Worm (Caenorhabditis elegans) whole organism, midembryonic: ENCODE measurements around the gene cyl-1.
A peak's percentile ranks its signal among the peaks of the same experiment; 100 is the strongest.

Experiments
- T22C8.4 ChIP-seq: fragments of 200-800 bp; sonication (Bioruptor generic); IDR thresholded peaks from 2 replicates; pipeline ENCODE4 v1.3.6; 2022; ENCODE audit warnings: missing genetic modification characterization, missing compliant biosample characterization
- cog-1 ChIP-seq: sonication (generic microtip); optimal IDR thresholded peaks from 2 replicates; lab custom pipeline; 2016; ENCODE audit warnings: missing genetic modification characterization, missing compliant biosample characterization
- flt-1 ChIP-seq: fragments of 200-800 bp; sonication (Bioruptor generic); IDR thresholded peaks from 2 replicates; pipeline ENCODE4 v1.3.6; 2022; ENCODE audit warnings: missing genetic modification characterization, missing compliant biosample characterization
- klf-2 ChIP-seq: fragments of 200-800 bp; sonication (Bioruptor generic); conservative IDR thresholded peaks from 2 replicates; pipeline ENCODE4 v1.3.6; 2022; ENCODE audit warnings: missing genetic modification reagents, missing genetic modification characterization, missing compliant biosample characterization
- med-1 ChIP-seq: sonication (generic microtip); optimal IDR thresholded peaks from 2 replicates; lab custom pipeline; 2017; ENCODE audit warnings: missing genetic modification characterization, mild to moderate bottlenecking, missing compliant biosample characterization, antibody characterized with exemption, missing genetic modification reagents; ENCODE audit not compliant: insufficient read depth
- ref-1 ChIP-seq: fragments of 200-800 bp; sonication (Bioruptor generic); conservative IDR thresholded peaks from 2 replicates; pipeline ENCODE4 v1.3.6; 2022; ENCODE audit warnings: missing genetic modification reagents, missing genetic modification characterization, missing compliant biosample characterization
- tab-1 ChIP-seq: fragments of 200-800 bp; sonication (Bioruptor generic); IDR thresholded peaks from 2 replicates; pipeline ENCODE4 v1.3.6; 2022; ENCODE audit warnings: missing genetic modification characterization, missing compliant biosample characterization
- ztf-23 ChIP-seq: fragments of 200-800 bp; sonication (Bioruptor generic); IDR thresholded peaks from 2 replicates; pipeline ENCODE4 v1.3.6; 2022; ENCODE audit warnings: missing genetic modification reagents, missing genetic modification characterization, missing compliant biosample characterization
- ztf-29 ChIP-seq: fragments of 200-800 bp; sonication (Bioruptor generic); IDR thresholded peaks from 2 replicates; pipeline ENCODE4 v1.3.6; 2022; ENCODE audit warnings: missing genetic modification reagents, missing genetic modification characterization, missing compliant biosample characterization

The cyl-1 gene

ce11 chrV:12004501-12004940, 11.0 kb upstream of the cyl-1 start:
- no peak for TF ChIP-seq klf-2
- TF ChIP-seq tab-1: no peak
- no peak for TF ChIP-seq med-1 (GFP tag; lab: Kevin White, UChicago)
- TF ChIP-seq flt-1 (GFP tag; lab: Robert Waterston, UW): no peak
- no peak for TF ChIP-seq cog-1
- no peak for TF ChIP-seq ztf-23
- TF ChIP-seq ref-1: no peak
- no peak for TF ChIP-seq T22C8.4 (GFP tag; lab: Robert Waterston, UW)
- TF ChIP-seq ztf-29 (GFP tag; lab: Robert Waterston, UW): no peak

- TF ChIP-seq ztf-29 (GFP tag; lab: Robert Waterston, UW): no peak
These were observed 9.5 kb upstream of the cyl-1 start, which contains the start of gene cpr-9 for ce11 chrV:12002866-12003485. Gene cpr-9, plus strand, starts transcription at chrV:12003053.

ce11 chrV:12001747-12002456, 8.4 kb upstream of the cyl-1 start, which contains the start of gene gcy-33:
Gene gcy-33, minus strand, starts transcription at chrV:12001797.
- TF ChIP-seq ztf-23 (peak; percentile 97), T22C8.4 (GFP tag; lab: Robert Waterston, UW) (peak; percentile 96), med-1 (GFP tag; lab: Kevin White, UChicago) (peak; percentile 88), ztf-29 (GFP tag; lab: Robert Waterston, UW) (peak; percentile 97), cog-1 (peak; percentile 85), tab-1 (peak; percentile 99), klf-2 (peak; percentile 97), flt-1 (GFP tag; lab: Robert Waterston, UW) (peak; percentile 98), ref-1 (peak; percentile 97)

- TF ChIP-seq tab-1 (no peak), med-1 (GFP tag; lab: Kevin White, UChicago) (no peak), ztf-29 (GFP tag; lab: Robert Waterston, UW) (no peak), ztf-23 (no peak), klf-2 (no peak), T22C8.4 (GFP tag; lab: Robert Waterston, UW) (no peak), ref-1 (no peak), cog-1 (no peak), flt-1 (GFP tag; lab: Robert Waterston, UW) (no peak)
These were observed 3.9 kb upstream of the cyl-1 start for ce11 chrV:11997403-11997802.

DNA sequence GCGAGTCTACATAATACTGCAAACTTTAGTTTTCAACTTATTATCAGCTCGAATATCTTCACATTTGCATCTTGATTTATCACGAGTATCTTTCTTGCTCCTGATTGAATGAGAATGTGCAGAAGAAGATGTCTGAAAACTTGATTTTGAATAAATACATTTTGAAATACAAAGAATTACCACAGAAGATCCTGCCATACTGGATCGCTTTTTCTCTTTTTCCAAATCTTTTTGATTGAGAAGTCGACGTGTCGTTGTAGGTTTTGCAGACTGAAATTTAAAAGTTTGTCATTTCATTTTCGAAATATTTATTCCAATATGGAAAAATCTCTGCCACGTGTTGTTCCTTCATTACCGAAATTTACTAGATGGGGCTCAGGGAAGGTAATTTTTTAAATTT, 2.3 kb upstream of the cyl-1 start, which contains the start of gene C52E4.12:
TSS of gene C52E4.12 (plus strand) at position 301 of the 400 bp plus-strand sequence.
- TF ChIP-seq tab-1: no peak
- TF ChIP-seq klf-2: no peak
- TF ChIP-seq ref-1: no peak
- TF ChIP-seq flt-1 (GFP tag; lab: Robert Waterston, UW): no peak
- TF ChIP-seq T22C8.4 (GFP tag; lab: Robert Waterston, UW): no peak
- TF ChIP-seq cog-1: no peak
- TF ChIP-seq ztf-29 (GFP tag; lab: Robert Waterston, UW): no peak
- no peak for TF ChIP-seq med-1 (GFP tag; lab: Kevin White, UChicago)
- no peak for TF ChIP-seq ztf-23

DNA sequence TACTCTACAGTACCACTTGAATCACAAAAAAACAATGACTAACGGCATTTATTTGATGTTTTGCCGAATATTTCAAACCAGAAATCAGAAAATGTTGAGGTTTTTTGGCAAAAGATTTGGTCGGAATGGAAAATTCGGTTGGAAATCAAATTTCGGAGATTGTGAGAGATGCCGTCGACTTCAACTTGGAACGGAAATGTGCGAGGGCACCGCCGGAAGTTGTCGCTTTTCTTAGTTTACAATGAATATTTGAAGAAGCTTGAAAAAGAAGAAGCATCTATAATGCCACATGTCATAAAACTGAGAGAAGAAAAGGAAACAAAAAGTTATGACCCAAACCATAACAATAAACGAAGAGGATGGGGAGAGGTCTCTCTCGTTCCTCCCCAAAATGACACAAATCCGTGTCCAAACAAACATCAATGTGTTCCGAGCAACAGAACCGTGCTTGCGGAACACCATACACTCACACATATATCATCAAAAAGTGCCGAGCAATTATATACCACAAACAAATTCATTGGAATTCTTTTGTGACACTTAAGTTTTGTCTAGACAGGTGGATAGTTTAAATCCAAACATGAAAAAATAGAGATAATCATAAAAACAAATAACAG, 2.9 kb downstream of the cyl-1 start:
- no peak for TF ChIP-seq klf-2
- TF ChIP-seq med-1 (GFP tag; lab: Kevin White, UChicago): no peak
- TF ChIP-seq ztf-29 (GFP tag; lab: Robert Waterston, UW): no peak
- TF ChIP-seq tab-1: no peak
- no peak for TF ChIP-seq cog-1
- TF ChIP-seq flt-1 (GFP tag; lab: Robert Waterston, UW): no peak
- TF ChIP-seq T22C8.4 (GFP tag; lab: Robert Waterston, UW): no peak
- no peak for TF ChIP-seq ztf-23
- no peak for TF ChIP-seq ref-1

ce11 chrV:11989861-11990260, 3.7 kb downstream of the cyl-1 start:
- TF ChIP-seq cog-1 (no peak), tab-1 (no peak), ztf-29 (GFP tag; lab: Robert Waterston, UW) (no peak), klf-2 (no peak), T22C8.4 (GFP tag; lab: Robert Waterston, UW) (no peak), flt-1 (GFP tag; lab: Robert Waterston, UW) (no peak)

ce11 chrV:11986078-11986869, 7.2 kb downstream of the cyl-1 start:
- TF ChIP-seq tab-1 (no peak), ztf-29 (GFP tag; lab: Robert Waterston, UW) (no peak), klf-2 (no peak), cog-1 (no peak), ref-1 (no peak), med-1 (GFP tag; lab: Kevin White, UChicago) (no peak), ztf-23 (no peak), T22C8.4 (GFP tag; lab: Robert Waterston, UW) (no peak), flt-1 (GFP tag; lab: Robert Waterston, UW) (no peak)

DNA sequence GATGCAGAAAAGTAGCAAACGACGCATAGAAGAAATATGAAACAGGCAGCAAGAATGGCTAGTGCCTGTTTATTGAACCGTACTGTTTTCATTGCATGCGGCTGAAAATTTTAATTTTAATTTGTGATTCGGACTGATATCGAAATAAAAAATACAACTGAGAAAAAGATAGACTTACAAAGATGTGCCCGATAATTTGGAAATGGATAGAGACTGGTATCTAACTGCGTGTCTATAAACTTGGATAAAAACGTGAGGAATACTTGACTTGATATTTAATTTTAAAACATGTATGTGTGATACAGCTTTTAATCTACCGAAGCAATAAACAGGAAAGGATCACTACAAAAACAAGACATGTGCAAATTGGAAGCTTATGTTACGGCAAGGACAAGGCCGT, 8.1 kb downstream of the cyl-1 start, which contains the start of gene mans-2:
TSS of gene mans-2 (minus strand) at position 101 of the 400 bp plus-strand sequence.
- TF ChIP-seq med-1 (GFP tag; lab: Kevin White, UChicago) (no peak), ztf-29 (GFP tag; lab: Robert Waterston, UW) (no peak), klf-2 (no peak), ref-1 (no peak), T22C8.4 (GFP tag; lab: Robert Waterston, UW) (no peak), tab-1 (no peak), ztf-23 (no peak), cog-1 (no peak), flt-1 (GFP tag; lab: Robert Waterston, UW) (no peak)
